Worm (Caenorhabditis elegans) whole organism, L2 larva: Measurements from ENCODE around the gene lgc-20.

ENCODE experiments used
- aly-2 ChIP-seq: fragments of 150-350 bp; optimal IDR thresholded peaks from 2 replicates; lab custom pipeline; 2014; ENCODE audit warnings: missing biosample characterization, missing genetic modification characterization
- nhr-12 ChIP-seq: fragments of 150-350 bp; optimal IDR thresholded peaks from 2 replicates; lab custom pipeline; 2014; ENCODE audit warnings: missing biosample characterization, missing genetic modification characterization
- unc-39 ChIP-seq: fragments of 150-350 bp; optimal IDR thresholded peaks from 2 replicates; lab custom pipeline; 2014; ENCODE audit warnings: missing biosample characterization, missing genetic modification characterization

The lgc-20 gene

DNA sequence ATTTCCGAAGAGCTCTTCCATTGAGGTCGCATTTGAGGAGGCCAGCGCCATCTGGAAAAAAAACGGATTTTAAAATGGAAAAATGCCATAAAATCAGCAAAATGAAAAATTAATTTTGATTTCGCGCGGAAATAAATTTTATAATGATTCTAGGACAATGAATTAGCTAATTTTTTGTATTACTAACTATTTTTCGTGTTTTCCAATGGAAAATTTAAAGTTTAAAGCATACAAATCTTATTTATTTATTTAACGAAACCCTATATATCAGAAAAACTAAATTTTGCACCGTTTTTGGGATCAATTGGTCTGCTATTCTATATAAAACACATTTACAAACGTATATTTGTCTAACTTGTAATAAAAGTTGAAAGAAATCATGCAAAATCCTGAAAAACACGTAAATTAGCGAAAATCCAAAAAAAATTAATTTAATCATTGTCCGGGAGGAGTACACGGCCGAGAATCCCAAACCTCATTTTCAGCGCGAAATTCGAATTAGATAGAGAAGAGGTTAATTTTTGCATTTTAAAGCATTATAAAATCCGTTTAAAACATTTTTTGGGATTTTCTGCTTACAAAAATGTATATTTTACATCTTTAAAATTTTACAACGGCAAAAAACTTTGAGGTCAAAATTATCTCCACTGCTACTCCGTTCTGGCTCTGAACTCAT is 53.2 kb downstream of the lgc-20 start, which contains the start of gene C47G2.3 (continued):
- TF ChIP-seq unc-39 (no peak), nhr-12 (tag; lab: Kevin White, UChicago) (no peak), aly-2 (no peak)
